Worm (Caenorhabditis elegans): Measurements from ENCODE around the gene ufbp-1.

ufbp-1 gene

DNA sequence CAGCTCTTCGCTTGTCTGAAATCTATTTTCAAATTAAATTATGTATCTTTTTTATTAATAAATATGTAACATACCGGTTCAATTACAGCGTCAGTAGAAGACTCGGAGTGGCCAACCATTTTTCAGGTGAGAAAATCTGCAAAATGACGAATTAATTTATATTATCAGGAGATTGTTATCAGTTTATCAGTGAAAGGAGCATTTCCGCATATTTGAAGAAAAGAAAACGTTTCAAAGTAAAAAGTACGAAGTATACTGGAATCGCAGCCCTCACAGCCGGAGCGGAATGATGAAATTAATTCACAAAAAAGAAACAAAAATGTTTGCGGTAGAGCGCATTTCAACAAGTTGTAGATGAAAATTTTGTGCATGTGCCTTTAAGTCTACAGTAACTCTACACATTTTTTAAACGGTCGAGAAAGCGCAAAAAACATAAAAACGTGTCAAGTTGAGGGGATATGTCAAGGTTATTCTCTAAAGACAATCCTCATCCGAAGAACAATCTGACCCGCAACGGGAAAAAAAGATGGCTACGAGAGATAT, 36.0 kb upstream of the ufbp-1 start:
- TF ChIP-seq elt-2 (tag; optimal IDR thresholded peaks at IDR 0.05): peak; percentile 66
- TF ChIP-seq ceh-22 (tag; optimal IDR thresholded peaks at IDR 0.05): no peak

DNA sequence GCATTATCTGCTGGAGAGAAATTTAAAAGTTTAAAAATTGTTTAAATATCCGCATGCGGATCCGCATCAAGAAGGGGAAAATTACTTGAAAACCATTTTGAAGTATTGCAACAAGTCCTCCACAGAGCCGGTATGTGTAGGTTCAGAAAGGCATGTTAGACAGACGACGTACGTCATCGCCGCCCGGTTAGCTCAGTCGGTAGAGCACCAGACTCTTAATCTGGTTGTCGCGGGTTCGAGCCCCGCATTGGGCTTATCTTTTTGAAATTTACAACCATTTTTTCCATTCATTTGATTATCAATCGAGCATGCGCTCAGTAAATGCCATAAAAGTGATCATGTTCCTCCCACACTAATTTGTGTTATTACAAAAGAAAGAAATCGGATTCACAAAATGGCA, 29.9 kb upstream of the ufbp-1 start:
- TF ChIP-seq che-1 (tag; optimal IDR thresholded peaks at IDR 0.05) (no peak), ceh-24 (tag; optimal IDR thresholded peaks at IDR 0.05) (no peak), unc-3 (GFP tag; conservative IDR thresholded peaks at IDR 0.05) (no peak), unc-3 (tag; optimal IDR thresholded peaks at IDR 0.05) (no peak), pha-2 (tag; optimal IDR thresholded peaks at IDR 0.05) (no peak), ttx-3 (tag; optimal IDR thresholded peaks at IDR 0.05) (no peak), npax-4 (tag; optimal IDR thresholded peaks at IDR 0.05) (no peak)

- TF ChIP-seq sox-4 (tag; optimal IDR thresholded peaks at IDR 0.05) (no peak), K02D7.2 (tag; optimal IDR thresholded peaks at IDR 0.05) (no peak), gmeb-2 (tag; optimal IDR thresholded peaks at IDR 0.05) (no peak), pat-9 (tag; optimal IDR thresholded peaks at IDR 0.05) (no peak), C38D4.7 (GFP tag; optimal IDR thresholded peaks at IDR 0.05) (no peak), pha-4 (tag; optimal IDR thresholded peaks at IDR 0.05) (no peak), odd-2 (tag; optimal IDR thresholded peaks at IDR 0.05) (no peak), lim-6 (tag; optimal IDR thresholded peaks at IDR 0.05) (no peak)
These were observed 24.1 kb upstream of the ufbp-1 start for ce11 chrIII:8467520-8467919.

DNA sequence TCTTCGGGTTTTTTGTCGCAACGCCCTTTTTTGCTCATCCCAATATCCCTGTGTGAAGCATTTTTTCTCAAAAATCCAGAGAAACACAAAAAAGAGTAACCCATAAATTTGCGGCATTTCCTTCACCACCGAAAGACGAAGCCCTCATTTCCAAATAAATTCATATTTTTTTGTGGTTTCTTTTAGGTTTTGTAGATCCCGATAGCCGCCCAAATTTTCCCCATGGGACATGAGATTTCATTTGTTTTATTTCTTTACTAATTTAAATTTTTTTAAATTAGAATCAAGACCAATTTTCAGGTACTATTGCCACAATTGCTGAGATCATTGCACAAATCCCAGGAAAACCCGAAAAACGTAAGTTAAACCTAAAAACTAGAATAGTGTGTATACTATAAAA, 23.3 kb upstream of the ufbp-1 start, which contains the start of gene mig-39:
Gene mig-39, plus strand, starts transcription at position 301 of the 400 bp plus-strand sequence.
- TF ChIP-seq pha-4 (tag; optimal IDR thresholded peaks at IDR 0.05) (no peak), pros-1 (tag; optimal IDR thresholded peaks at IDR 0.05) (no peak), lim-6 (tag; optimal IDR thresholded peaks at IDR 0.05) (no peak), K09A11.1 (tag; optimal IDR thresholded peaks at IDR 0.05; ENCODE audit: insufficient read depth) (no peak), odd-2 (tag; optimal IDR thresholded peaks at IDR 0.05) (no peak), fkh-6 (tag; optimal IDR thresholded peaks at IDR 0.05) (no peak), hlh-8 (tag; optimal IDR thresholded peaks at IDR 0.05) (no peak), dve-1 (tag; optimal IDR thresholded peaks at IDR 0.05) (no peak), fax-1 (tag; optimal IDR thresholded peaks at IDR 0.05) (no peak), pax-1 (tag; optimal IDR thresholded peaks at IDR 0.05) (no peak), tbx-2 (tag; optimal IDR thresholded peaks at IDR 0.05) (no peak), ceh-18 (tag; optimal IDR thresholded peaks at IDR 0.05) (no peak)

ce11 chrIII:8461410-8461809, 18.0 kb upstream of the ufbp-1 start:
- TF ChIP-seq ceh-31 (tag; optimal IDR thresholded peaks at IDR 0.05): peak; percentile 40
- TF ChIP-seq unc-55 (GFP tag; optimal IDR thresholded peaks at IDR 0.05): peak; percentile 8
- TF ChIP-seq lim-6 (tag; optimal IDR thresholded peaks at IDR 0.05): no peak
- TF ChIP-seq nfya-1 (tag; optimal IDR thresholded peaks at IDR 0.05): peak; percentile 95

DNA sequence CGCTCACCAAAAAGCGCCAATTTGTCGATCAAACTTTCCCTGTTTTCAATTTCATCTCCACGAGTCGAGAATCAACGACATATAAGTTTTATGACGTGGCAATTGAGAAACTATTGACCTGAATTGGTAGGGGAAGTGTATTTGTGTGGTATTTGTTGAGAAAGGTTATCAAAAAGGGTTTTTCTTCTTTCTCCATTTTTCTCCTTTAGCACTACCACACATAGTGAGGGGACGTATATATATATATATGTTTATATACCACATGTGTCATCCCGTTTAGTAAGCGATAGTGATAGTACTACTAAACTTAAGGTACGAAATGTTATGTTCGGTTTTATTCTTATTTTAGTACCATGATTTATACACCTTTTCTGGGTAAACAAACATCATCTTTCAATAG, 14.2 kb upstream of the ufbp-1 start:
- no peak for TF ChIP-seq tbx-2 (tag; optimal IDR thresholded peaks at IDR 0.05)

DNA sequence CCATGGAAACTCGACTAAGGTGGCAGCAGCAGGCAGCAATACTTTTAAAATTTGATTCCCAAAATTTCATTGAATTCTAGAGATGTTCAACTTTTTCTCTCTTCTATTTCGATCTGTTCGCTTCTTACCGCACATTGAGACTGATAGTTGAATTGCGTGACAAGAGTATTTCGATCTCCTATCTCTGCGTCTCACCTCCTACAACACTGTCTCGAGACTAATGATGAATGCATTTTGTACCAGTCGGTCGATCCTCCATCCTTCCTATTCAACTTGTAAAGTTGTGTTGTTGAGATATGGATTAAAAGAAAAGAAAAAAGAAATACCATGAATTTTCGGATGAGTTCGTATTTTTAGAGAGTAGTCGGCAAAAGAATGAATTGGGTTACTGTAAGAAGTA, 7.8 kb upstream of the ufbp-1 start:
- no peak for TF ChIP-seq ama-1 (optimal IDR thresholded peaks at IDR 0.05)
- no peak for TF ChIP-seq ceh-14 (tag; optimal IDR thresholded peaks at IDR 0.05)
- TF ChIP-seq ceh-45 (GFP tag; IDR thresholded peaks at IDR 0.05): no peak
- TF ChIP-seq zip-5 (tag; optimal IDR thresholded peaks at IDR 0.05): no peak
- TF ChIP-seq rnt-1 (tag; optimal IDR thresholded peaks at IDR 0.05): no peak
- TF ChIP-seq tbx-2 (tag; optimal IDR thresholded peaks at IDR 0.05): no peak
- TF ChIP-seq nhr-232 (tag; optimal IDR thresholded peaks at IDR 0.05): no peak
- no peak for TF ChIP-seq ref-2 (tag; optimal IDR thresholded peaks at IDR 0.05)
- no peak for TF ChIP-seq fax-1 (tag; optimal IDR thresholded peaks at IDR 0.05)
